Fruit fly (Drosophila melanogaster) whole organism, prepupa: ENCODE data around the gene CG43137.
A peak's percentile ranks its signal among the peaks of the same experiment; 100 is the strongest.

ENCODE experiments used
- Blimp-1 ChIP-seq: fragments of 200-800 bp; sonication (Bioruptor generic); optimal IDR thresholded peaks from 3 replicates; lab custom pipeline; 2017; ENCODE audit warnings: missing biosample characterization, missing genetic modification characterization, mild to moderate bottlenecking, moderate library complexity, missing genetic modification reagents
- CG10669 ChIP-seq: fragments of 200-800 bp; sonication (Bioruptor generic); optimal IDR thresholded peaks from 3 replicates; lab custom pipeline; 2018; ENCODE audit warnings: missing biosample characterization, mild to moderate bottlenecking, missing genetic modification characterization, moderate library complexity
- CG11294 ChIP-seq: fragments of 200-800 bp; sonication (Bioruptor generic); IDR thresholded peaks from 2 replicates; pipeline ENCODE4 v1.3.6; 2022; ENCODE audit warnings: missing biosample characterization, missing genetic modification characterization
- CG11762 ChIP-seq: fragments of 200-800 bp; sonication (Bioruptor generic); optimal IDR thresholded peaks from 3 replicates; lab custom pipeline; 2016; ENCODE audit warnings: missing biosample characterization, missing genetic modification characterization; ENCODE audit not compliant: insufficient read depth
- CG15336 ChIP-seq: fragments of 200-800 bp; sonication (Bioruptor generic); IDR thresholded peaks from 2 replicates; pipeline ENCODE4 v1.3.6; 2022; ENCODE audit warnings: missing biosample characterization, missing genetic modification characterization
- CG1621 ChIP-seq: fragments of 200-800 bp; sonication (Bioruptor generic); optimal IDR thresholded peaks from 3 replicates; lab custom pipeline; 2018; ENCODE audit warnings: missing biosample characterization, mild to moderate bottlenecking, missing genetic modification characterization
- CG16779 ChIP-seq: fragments of 200-800 bp; sonication (Bioruptor generic); optimal IDR thresholded peaks from 3 replicates; lab custom pipeline; 2017; ENCODE audit warnings: missing biosample characterization, mild to moderate bottlenecking, missing genetic modification characterization
- CG3032 ChIP-seq: fragments of 200-800 bp; optimal IDR thresholded peaks from 2 replicates; lab custom pipeline; 2019; ENCODE audit warnings: missing biosample characterization, mild to moderate bottlenecking, missing genetic modification characterization, moderate library complexity
- CG31627 ChIP-seq: fragments of 200-800 bp; sonication (Bioruptor generic); optimal IDR thresholded peaks from 3 replicates; lab custom pipeline; 2016; ENCODE audit warnings: missing biosample characterization, missing genetic modification characterization
- CG32006 ChIP-seq: fragments of 200-800 bp; sonication (Bioruptor generic); optimal IDR thresholded peaks from 3 replicates; lab custom pipeline; 2017; ENCODE audit warnings: missing biosample characterization, mild to moderate bottlenecking, missing genetic modification characterization
- CG34406 ChIP-seq: fragments of 200-800 bp; sonication (Bioruptor generic); optimal IDR thresholded peaks from 3 replicates; lab custom pipeline; 2016; ENCODE audit warnings: missing biosample characterization, missing genetic modification characterization
- CG4318 ChIP-seq: fragments of 200-800 bp; sonication (Bioruptor generic); optimal IDR thresholded peaks from 3 replicates; lab custom pipeline; 2017; ENCODE audit warnings: missing biosample characterization, mild to moderate bottlenecking, missing genetic modification characterization
- CG6163 ChIP-seq: fragments of 200-800 bp; sonication (Bioruptor generic); IDR thresholded peaks from 3 replicates; pipeline ENCODE4 v1.3.6; 2022; ENCODE audit warnings: missing biosample characterization, missing genetic modification characterization
- CG6276 ChIP-seq: fragments of 200-800 bp; sonication (Bioruptor generic); optimal IDR thresholded peaks from 2 replicates; lab custom pipeline; 2017; ENCODE audit warnings: missing biosample characterization, mild to moderate bottlenecking, missing genetic modification characterization
- CG6792 ChIP-seq: fragments of 200-800 bp; sonication (Bioruptor generic); optimal IDR thresholded peaks from 3 replicates; lab custom pipeline; 2016; ENCODE audit warnings: missing biosample characterization, missing genetic modification characterization
- CG6808 ChIP-seq: fragments of 200-800 bp; sonication (Bioruptor generic); optimal IDR thresholded peaks from 3 replicates; lab custom pipeline; 2017; ENCODE audit warnings: missing biosample characterization, missing genetic modification characterization, mild to moderate bottlenecking, moderate library complexity, missing genetic modification reagents
- CG6854 ChIP-seq: fragments of 200-800 bp; sonication (Bioruptor generic); optimal IDR thresholded peaks from 2 replicates; lab custom pipeline; 2017; ENCODE audit warnings: missing biosample characterization, mild to moderate bottlenecking, missing genetic modification characterization
- CG7368 ChIP-seq: fragments of 200-800 bp; sonication (Bioruptor generic); optimal IDR thresholded peaks from 3 replicates; lab custom pipeline; 2016; ENCODE audit warnings: missing biosample characterization, missing genetic modification characterization
- CG8119 ChIP-seq: fragments of 200-800 bp; sonication (Bioruptor generic); IDR thresholded peaks from 3 replicates; pipeline ENCODE4 v1.3.6; 2022; ENCODE audit warnings: missing biosample characterization, missing genetic modification characterization
- CG8319 ChIP-seq: fragments of 200-800 bp; sonication (Bioruptor generic); optimal IDR thresholded peaks from 3 replicates; lab custom pipeline; 2016; ENCODE audit warnings: missing biosample characterization, missing genetic modification characterization
- CG9139 ChIP-seq: fragments of 200-800 bp; sonication (Bioruptor generic); optimal IDR thresholded peaks from 3 replicates; lab custom pipeline; 2017; ENCODE audit warnings: missing biosample characterization, mild to moderate bottlenecking, missing genetic modification characterization
- Eip75B ChIP-seq: fragments of 200-800 bp; sonication (Bioruptor generic); optimal IDR thresholded peaks from 3 replicates; lab custom pipeline; 2016; ENCODE audit warnings: missing biosample characterization, missing genetic modification characterization
- Eip78C ChIP-seq: fragments of 200-800 bp; sonication (Bioruptor generic); peaks from one replicate; lab custom pipeline; 2016; ENCODE audit warnings: missing biosample characterization, missing genetic modification characterization
- Eip93F ChIP-seq: fragments of 200-800 bp; sonication (Bioruptor generic); optimal IDR thresholded peaks from 2 replicates; lab custom pipeline; 2016; ENCODE audit warnings: missing biosample characterization, mild to moderate bottlenecking, missing genetic modification characterization
- Ets21C ChIP-seq: fragments of 200-800 bp; sonication (Bioruptor generic); optimal IDR thresholded peaks from 3 replicates; lab custom pipeline; 2016; ENCODE audit warnings: missing biosample characterization, missing genetic modification characterization
- Ets96B ChIP-seq: fragments of 200-800 bp; optimal IDR thresholded peaks from 2 replicates; lab custom pipeline; 2019; ENCODE audit warnings: missing biosample characterization, mild to moderate bottlenecking, missing genetic modification characterization, moderate library complexity
- Gug ChIP-seq: fragments of 200-800 bp; sonication (Bioruptor generic); IDR thresholded peaks from 2 replicates; pipeline ENCODE4 v1.3.6; 2022; ENCODE audit warnings: missing biosample characterization, missing genetic modification characterization
- Hr38 ChIP-seq: sonication (Bioruptor generic); optimal IDR thresholded peaks from 2 replicates; lab custom pipeline; 2016; ENCODE audit warnings: missing biosample characterization, missing genetic modification characterization
- Hr39 ChIP-seq: fragments of 200-800 bp; sonication (Bioruptor generic); optimal IDR thresholded peaks from 2 replicates; lab custom pipeline; 2016; ENCODE audit warnings: missing biosample characterization, missing genetic modification characterization
- Hr4 ChIP-seq: fragments of 200-800 bp; sonication (Bioruptor generic); optimal IDR thresholded peaks from 3 replicates; lab custom pipeline; 2016; ENCODE audit warnings: missing biosample characterization, missing genetic modification characterization
- OdsH ChIP-seq: fragments of 200-800 bp; sonication (Bioruptor generic); optimal IDR thresholded peaks from 3 replicates; lab custom pipeline; 2016; ENCODE audit warnings: missing biosample characterization, missing genetic modification characterization
- Smox ChIP-seq: fragments of 200-800 bp; sonication (Bioruptor generic); optimal IDR thresholded peaks from 3 replicates; lab custom pipeline; 2016; ENCODE audit warnings: missing biosample characterization, missing genetic modification characterization
- Sox14 ChIP-seq: fragments of 200-800 bp; sonication (Bioruptor generic); optimal IDR thresholded peaks from 3 replicates; lab custom pipeline; 2016; ENCODE audit warnings: missing biosample characterization, missing genetic modification characterization
- Sox15 ChIP-seq: fragments of 200-800 bp; sonication (Bioruptor generic); optimal IDR thresholded peaks from 3 replicates; lab custom pipeline; 2016; ENCODE audit warnings: missing biosample characterization, missing genetic modification characterization
- acj6 ChIP-seq: fragments of 200-800 bp; sonication (Bioruptor generic); optimal IDR thresholded peaks from 3 replicates; lab custom pipeline; 2016; ENCODE audit warnings: missing biosample characterization, missing genetic modification characterization
- cyc ChIP-seq: fragments of 200-800 bp; sonication (Bioruptor generic); optimal IDR thresholded peaks from 3 replicates; lab custom pipeline; 2016; ENCODE audit warnings: missing biosample characterization, missing genetic modification characterization
- dac ChIP-seq: fragments of 200-800 bp; sonication (Bioruptor generic); optimal IDR thresholded peaks from 2 replicates; lab custom pipeline; 2017; ENCODE audit warnings: missing biosample characterization, mild to moderate bottlenecking, missing genetic modification characterization
- dsx ChIP-seq: fragments of 200-800 bp; optimal IDR thresholded peaks from 3 replicates; lab custom pipeline; 2019; ENCODE audit warnings: missing biosample characterization, mild to moderate bottlenecking, missing genetic modification characterization, moderate library complexity; ENCODE audit not compliant: poor library complexity, severe bottlenecking
- eg ChIP-seq: fragments of 200-800 bp; sonication (Bioruptor generic); IDR thresholded peaks from 3 replicates; pipeline ENCODE4 v1.3.6; 2022; ENCODE audit warnings: missing biosample characterization, missing genetic modification characterization
- esn ChIP-seq: fragments of 200-800 bp; sonication (Bioruptor generic); optimal IDR thresholded peaks from 2 replicates; lab custom pipeline; 2016; ENCODE audit warnings: missing biosample characterization, mild to moderate bottlenecking, missing genetic modification characterization, moderate library complexity
- fd59A ChIP-seq: fragments of 200-800 bp; sonication (Bioruptor generic); optimal IDR thresholded peaks from 2 replicates; lab custom pipeline; 2017; ENCODE audit warnings: missing biosample characterization, mild to moderate bottlenecking, missing genetic modification characterization, missing genetic modification reagents
- lz ChIP-seq: fragments of 200-800 bp; sonication (Bioruptor generic); optimal IDR thresholded peaks from 3 replicates; lab custom pipeline; 2016; ENCODE audit warnings: missing biosample characterization, missing genetic modification characterization
- net ChIP-seq: fragments of 200-800 bp; sonication (Bioruptor generic); optimal IDR thresholded peaks from 3 replicates; lab custom pipeline; 2016; ENCODE audit warnings: missing biosample characterization, missing genetic modification characterization
- salr ChIP-seq, 2 experiments: fragments of 200-800 bp; sonication (Bioruptor generic); optimal IDR thresholded peaks; 3 replicates each; lab custom pipeline; 2016 to 2018; ENCODE audit warnings: missing biosample characterization in 2 of 2, missing genetic modification characterization in 2 of 2, mild to moderate bottlenecking in 1 of 2
- svp ChIP-seq: fragments of 200-800 bp; sonication (Bioruptor generic); peaks from one replicate; lab custom pipeline; 2016; ENCODE audit warnings: missing biosample characterization, missing genetic modification characterization

The CG43137 gene

dm6 chrX:5895821-5896550 lies 31.0 kb upstream of the CG43137 start (continued):
- TF ChIP-seq CG32006 (GFP tag; lab: Kevin White, UChicago) (peak; percentile 99), cyc (GFP tag; lab: Kevin White, UChicago) (peak; percentile 98), dac (GFP tag; lab: Kevin White, UChicago) (peak; percentile 98), Sox14 (GFP tag; lab: Kevin White, UChicago) (peak; percentile 99), Eip93F (GFP tag; lab: Kevin White, UChicago) (peak; percentile 63), CG10669 (GFP tag; lab: Kevin White, UChicago) (peak; percentile 99), CG6163 (GFP tag; lab: Robert Waterston, UW) (peak; percentile 99), Smox (GFP tag; lab: Kevin White, UChicago) (peak; percentile 94), Ets21C (peak; percentile 93), Hr4 (GFP tag; lab: Kevin White, UChicago) (peak; percentile 99), CG8119 (GFP tag; lab: Robert Waterston, UW) (peak; percentile 99), salr (GFP tag; optimal IDR thresholded peaks at IDR 0.05; lab: Kevin White, UChicago) (peak; percentile 98 to 99), Sox15 (GFP tag; lab: Kevin White, UChicago) (peak; percentile 98), CG9139 (GFP tag; lab: Kevin White, UChicago) (peak; percentile 99), CG16779 (tag; lab: Kevin White, UChicago) (peak; percentile 98), Eip75B (GFP tag; lab: Kevin White, UChicago) (peak; percentile 99), Hr38 (GFP tag; lab: Kevin White, UChicago) (peak; percentile 95), CG7368 (GFP tag; lab: Kevin White, UChicago) (peak; percentile 99)

DNA sequence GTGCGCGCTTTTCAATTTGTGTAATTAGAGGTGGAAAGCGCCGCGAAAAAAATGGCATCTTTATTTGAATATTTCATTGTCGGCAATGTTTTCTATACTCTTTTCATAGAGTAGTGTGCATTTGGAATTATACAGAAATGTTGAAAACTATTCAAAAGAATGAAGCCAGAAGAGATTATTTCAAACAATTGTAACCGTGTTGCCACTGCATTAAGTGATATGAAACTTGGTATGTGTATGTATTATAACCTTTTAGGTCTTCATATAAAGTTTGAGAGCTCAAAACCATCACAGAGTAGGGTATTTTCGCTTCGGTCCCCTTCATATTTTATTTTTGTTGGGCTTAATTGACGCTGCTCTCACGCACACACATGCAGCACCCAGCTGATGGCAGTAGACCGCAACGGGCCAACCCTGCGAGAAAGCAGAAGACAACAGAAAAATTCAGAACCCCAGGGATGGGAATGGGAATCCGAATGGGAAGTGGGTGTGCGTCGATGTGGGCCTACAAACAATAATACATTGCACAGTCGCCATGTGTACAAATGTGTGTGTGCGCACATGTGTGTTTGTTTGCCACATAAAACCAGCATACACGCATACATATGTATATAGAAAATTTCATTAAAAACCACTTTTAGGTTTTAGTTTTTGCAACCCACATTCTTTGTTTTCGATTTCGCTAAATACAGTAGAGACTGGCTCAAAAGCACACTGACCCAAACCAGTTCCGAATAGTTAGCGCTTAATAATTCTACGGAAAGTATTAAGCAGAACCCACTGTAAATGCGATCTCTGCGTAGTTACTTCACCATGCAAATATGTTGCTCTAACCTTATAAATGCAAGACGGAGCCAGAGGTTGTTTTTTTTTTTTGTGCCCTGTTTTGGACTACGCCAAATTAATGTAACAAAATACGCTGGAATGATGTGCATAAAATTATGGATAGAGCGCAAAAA lies 29.9 kb upstream of the CG43137 start:
- peak; percentile 16 for TF ChIP-seq cyc (GFP tag; lab: Kevin White, UChicago)
- no peak for TF ChIP-seq CG11762 (GFP tag; lab: Kevin White, UChicago)
- TF ChIP-seq net (GFP tag; lab: Kevin White, UChicago) = peak; percentile 26
- TF ChIP-seq svp = peak; percentile 68
- TF ChIP-seq CG34406 (GFP tag; lab: Kevin White, UChicago) = peak; percentile 2
- peak; percentile 39 for TF ChIP-seq esn (GFP tag; lab: Kevin White, UChicago)
- TF ChIP-seq Blimp-1 (GFP tag; lab: Kevin White, UChicago) = no peak
- TF ChIP-seq CG6163 (GFP tag; lab: Robert Waterston, UW) = peak; percentile 42; the same call in 2 of the 3 replicates
- no peak for TF ChIP-seq CG6808 (GFP tag; lab: Kevin White, UChicago)
- TF ChIP-seq CG11294 (GFP tag; lab: Robert Waterston, UW) = no peak
- TF ChIP-seq CG6792 (GFP tag; lab: Kevin White, UChicago) = peak; percentile 42
- peak; percentile 23 for TF ChIP-seq fd59A (GFP tag; lab: Kevin White, UChicago)
- TF ChIP-seq CG8319 (GFP tag; lab: Kevin White, UChicago) = no peak
- TF ChIP-seq CG6276 (GFP tag; lab: Kevin White, UChicago) = peak; percentile 6
- no peak for TF ChIP-seq dac (GFP tag; lab: Kevin White, UChicago)
- TF ChIP-seq Hr39 (GFP tag; lab: Kevin White, UChicago) = peak; percentile 15
- TF ChIP-seq lz (GFP tag; lab: Kevin White, UChicago) = peak; percentile 4
- TF ChIP-seq CG6854 (GFP tag; lab: Kevin White, UChicago) = no peak
- TF ChIP-seq OdsH (GFP tag; lab: Kevin White, UChicago) = peak; percentile 7
- TF ChIP-seq Ets96B = peak; percentile 16
- peak; percentile 86 for TF ChIP-seq Eip78C (GFP tag; lab: Kevin White, UChicago)
- TF ChIP-seq CG31627 (GFP tag; lab: Kevin White, UChicago) = peak; percentile 23
- TF ChIP-seq Gug (GFP tag; lab: Robert Waterston, UW) = no peak
- TF ChIP-seq CG3032 (tag; lab: Kevin White, UChicago) = peak; percentile 1
- no peak for TF ChIP-seq CG1621 (tag; lab: Kevin White, UChicago)
- no peak for TF ChIP-seq CG16779 (tag; lab: Kevin White, UChicago)
- peak; percentile 25 for TF ChIP-seq acj6 (GFP tag; lab: Kevin White, UChicago)
- no peak for TF ChIP-seq CG7368 (GFP tag; lab: Kevin White, UChicago)
- peak; percentile 11 for TF ChIP-seq CG4318 (GFP tag; lab: Kevin White, UChicago)
- TF ChIP-seq eg (GFP tag; lab: Robert Waterston, UW) = peak; percentile 28; the same call in 1 of the 3 replicates
- peak; percentile 38; the same call in 1 of the 2 replicates for TF ChIP-seq CG15336 (GFP tag; lab: Robert Waterston, UW)
- no peak for TF ChIP-seq Hr38 (GFP tag; lab: Kevin White, UChicago)
- peak; percentile 17 for TF ChIP-seq Hr4 (GFP tag; lab: Kevin White, UChicago)
- no peak for TF ChIP-seq dsx (GFP tag; lab: Kevin White, UChicago)
